Fruit fly (Drosophila melanogaster): ENCODE data around the gene Elo68beta.
"Not testable (repeated sequence)": the region's sequence is repeated elsewhere in the genome, so short reads cannot be mapped to it uniquely, and the experiment has no call there.

- not testable (repeated sequence) for TF ChIP-seq CG14050 (GFP tag; IDR thresholded peaks at IDR 0.05); NK7.1 (GFP tag; optimal IDR thresholded peaks at IDR 0.05); ttk (GFP tag; IDR thresholded peaks at IDR 0.05); sug (tag; optimal IDR thresholded peaks at IDR 0.05); CG11085 (GFP tag; IDR thresholded peaks at IDR 0.05); B-H1 (GFP tag; IDR thresholded peaks at IDR 0.05); lola (GFP tag; optimal IDR thresholded peaks at IDR 0.05); CG14667 (GFP tag; IDR thresholded peaks at IDR 0.05); lab (GFP tag; optimal IDR thresholded peaks at IDR 0.05); Lim3 (GFP tag; IDR thresholded peaks at IDR 0.05); gt (GFP tag; IDR thresholded peaks at IDR 0.05); CG8290 (GFP tag; optimal IDR thresholded peaks at IDR 0.05); CG8290 (tag; optimal IDR thresholded peaks at IDR 0.05); ssp (GFP tag; IDR thresholded peaks at IDR 0.05); schlank (tag; optimal IDR thresholded peaks at IDR 0.05)
These were observed 33.4 kb upstream of the Elo68beta start, which contains the start of gene CG14143 for dm6 chr3L:11134886-11135285.
